Fruit fly (Drosophila melanogaster) whole organism, embryonic: ENCODE results near the gene CG1774.

Source experiments
- Bteb2 ChIP-seq: fragments of 200-800 bp; sonication (Bioruptor generic); optimal IDR thresholded peaks from 2 replicates; lab custom pipeline; 2016; ENCODE audit warnings: missing biosample characterization, missing genetic modification characterization
- C15 ChIP-seq: fragments of 200-800 bp; sonication (Bioruptor generic); IDR thresholded peaks from 3 replicates; pipeline ENCODE4 v1.3.6; 2022; ENCODE audit warnings: missing biosample characterization, missing genetic modification characterization
- CG11560 ChIP-seq: fragments of 200-800 bp; sonication (Bioruptor generic); IDR thresholded peaks from 3 replicates; pipeline ENCODE4 v1.3.6; 2022; ENCODE audit warnings: missing biosample characterization, missing genetic modification characterization
- CG11695 ChIP-seq: fragments of 200-800 bp; sonication (Bioruptor generic); IDR thresholded peaks from 3 replicates; pipeline ENCODE4 v1.3.6; 2022; ENCODE audit warnings: missing biosample characterization, missing genetic modification characterization
- CG11723 ChIP-seq: fragments of 200-800 bp; sonication (Bioruptor generic); optimal IDR thresholded peaks from 2 replicates; lab custom pipeline; 2017; ENCODE audit warnings: missing biosample characterization, mild to moderate bottlenecking, missing genetic modification characterization
- CG15479 ChIP-seq: fragments of 200-800 bp; sonication (Bioruptor generic); optimal IDR thresholded peaks from 3 replicates; lab custom pipeline; 2019; ENCODE audit warnings: missing biosample characterization, mild to moderate bottlenecking, missing genetic modification characterization, moderate library complexity
- CG1603 ChIP-seq: fragments of 200-800 bp; sonication (Bioruptor generic); optimal IDR thresholded peaks from 2 replicates; lab custom pipeline; 2019; ENCODE audit warnings: missing biosample characterization, mild to moderate bottlenecking, missing genetic modification characterization, moderate library complexity
- CG16813 ChIP-seq: fragments of 200-800 bp; sonication (Bioruptor generic); IDR thresholded peaks from 3 replicates; pipeline ENCODE4 v1.3.6; 2022; ENCODE audit warnings: missing biosample characterization, missing genetic modification characterization; ENCODE audit not compliant: partially characterized antibody
- CG2712 ChIP-seq: fragments of 200-800 bp; optimal IDR thresholded peaks from 3 replicates; lab custom pipeline; 2019; ENCODE audit warnings: missing biosample characterization, mild to moderate bottlenecking, missing genetic modification characterization, moderate library complexity
- CG2889 ChIP-seq: fragments of 200-800 bp; sonication (Bioruptor generic); IDR thresholded peaks from 3 replicates; pipeline ENCODE4 v1.3.6; 2022; ENCODE audit warnings: missing biosample characterization, missing genetic modification characterization
- CG31365 ChIP-seq: fragments of 200-800 bp; sonication (Bioruptor generic); optimal IDR thresholded peaks from 2 replicates; lab custom pipeline; 2018; ENCODE audit warnings: missing biosample characterization, mild to moderate bottlenecking, missing genetic modification characterization
- CG43689 ChIP-seq: fragments of 200-800 bp; sonication (Bioruptor generic); IDR thresholded peaks from 2 replicates; pipeline ENCODE4 v1.3.6; 2022; ENCODE audit warnings: missing biosample characterization, missing genetic modification characterization
- CG5953 ChIP-seq: fragments of 200-800 bp; sonication (Bioruptor generic); IDR thresholded peaks from 2 replicates; pipeline ENCODE4 v1.3.6; 2022; ENCODE audit warnings: missing biosample characterization, missing genetic modification characterization
- CG7357 ChIP-seq: fragments of 200-800 bp; sonication (Bioruptor generic); IDR thresholded peaks from 3 replicates; pipeline ENCODE4 v1.3.6; 2022; ENCODE audit warnings: missing biosample characterization, missing genetic modification characterization
- CG7745 ChIP-seq: fragments of 200-800 bp; sonication (Bioruptor generic); optimal IDR thresholded peaks from 2 replicates; lab custom pipeline; 2018; ENCODE audit warnings: missing biosample characterization, mild to moderate bottlenecking, missing genetic modification characterization, moderate library complexity
- CG7963 ChIP-seq: fragments of 200-800 bp; sonication (Bioruptor generic); IDR thresholded peaks from 3 replicates; pipeline ENCODE4 v1.3.6; 2022; ENCODE audit warnings: missing biosample characterization, missing genetic modification characterization; ENCODE audit not compliant: partially characterized antibody
- CG7987 ChIP-seq: fragments of 200-800 bp; sonication (Bioruptor generic); optimal IDR thresholded peaks from 2 replicates; lab custom pipeline; 2018; ENCODE audit warnings: missing biosample characterization, mild to moderate bottlenecking, missing genetic modification characterization, moderate library complexity
- CG9817 ChIP-seq: fragments of 200-800 bp; sonication (Bioruptor generic); optimal IDR thresholded peaks from 2 replicates; lab custom pipeline; 2018; ENCODE audit warnings: missing biosample characterization, mild to moderate bottlenecking, missing genetic modification characterization, moderate library complexity
- D ChIP-seq, 2 experiments: fragments of 200-800 bp in 1 of 2; fragments of >200 bp in 1 of 2; sonication (Bioruptor generic) in 1 of 2; optimal IDR thresholded peaks; 2 replicates in 1 of 2; 3 replicates in 1 of 2; lab custom pipeline; 2017; ENCODE audit warnings: mild to moderate bottlenecking in 1 of 2, missing biosample characterization in 1 of 2, missing genetic modification characterization in 1 of 2, missing genetic modification reagents in 1 of 2
- Dbx ChIP-seq: fragments of 200-800 bp; sonication (Bioruptor generic); IDR thresholded peaks from 3 replicates; pipeline ENCODE4 v1.3.6; 2022; ENCODE audit warnings: missing biosample characterization, missing genetic modification characterization
- Dp ChIP-seq: fragments of 200-800 bp; sonication (Bioruptor generic); optimal IDR thresholded peaks from 2 replicates; lab custom pipeline; 2018; ENCODE audit warnings: missing biosample characterization, mild to moderate bottlenecking, missing genetic modification characterization, moderate library complexity
- Gug ChIP-seq: fragments of 200-800 bp; sonication (Bioruptor generic); IDR thresholded peaks from 4 replicates; pipeline ENCODE4 v1.3.6; 2022; ENCODE audit warnings: missing biosample characterization, missing genetic modification characterization
- HLH3B ChIP-seq: fragments of 200-800 bp; sonication (Bioruptor generic); IDR thresholded peaks from 2 replicates; pipeline ENCODE4 v1.3.6; 2022; ENCODE audit warnings: missing biosample characterization, missing genetic modification characterization
- Hr3 ChIP-seq: fragments of 200-800 bp; sonication (Bioruptor generic); optimal IDR thresholded peaks from 3 replicates; lab custom pipeline; 2016; ENCODE audit warnings: missing biosample characterization, missing genetic modification characterization
- Hsf ChIP-seq: fragments of 200-800 bp; sonication (Bioruptor generic); optimal IDR thresholded peaks from 3 replicates; lab custom pipeline; 2016; ENCODE audit warnings: missing biosample characterization, missing genetic modification characterization
- Mad ChIP-seq: fragments of 200-800 bp; sonication (Bioruptor generic); optimal IDR thresholded peaks from 2 replicates; lab custom pipeline; 2016; ENCODE audit warnings: missing biosample characterization, missing genetic modification characterization
- Mes4 ChIP-seq: fragments of 200-800 bp; sonication (Bioruptor generic); optimal IDR thresholded peaks from 2 replicates; lab custom pipeline; 2016; ENCODE audit warnings: missing biosample characterization, missing genetic modification characterization
- NK7.1 ChIP-seq: fragments of 200-800 bp; sonication (Bioruptor generic); optimal IDR thresholded peaks from 3 replicates; lab custom pipeline; 2016; ENCODE audit warnings: missing biosample characterization, missing genetic modification characterization
- NfI ChIP-seq: fragments of 200-800 bp; sonication (Bioruptor generic); optimal IDR thresholded peaks from 3 replicates; lab custom pipeline; 2018; ENCODE audit warnings: missing biosample characterization, mild to moderate bottlenecking, missing genetic modification characterization, moderate library complexity
- Opbp ChIP-seq: fragments of 200-800 bp; sonication (Bioruptor generic); IDR thresholded peaks from 3 replicates; pipeline ENCODE4 v1.3.6; 2022; ENCODE audit warnings: missing biosample characterization, missing genetic modification characterization; ENCODE audit not compliant: partially characterized antibody
- Ravus ChIP-seq: fragments of 200-800 bp; sonication (Bioruptor generic); IDR thresholded peaks from 2 replicates; pipeline ENCODE4 v1.3.6; 2022; ENCODE audit warnings: missing biosample characterization, missing genetic modification characterization
- Sin3A ChIP-seq: fragments of >200 bp; optimal IDR thresholded peaks from 2 replicates; lab custom pipeline; 2018
- Tbp ChIP-seq: fragments of >200 bp; optimal IDR thresholded peaks from 2 replicates; lab custom pipeline; 2018; ENCODE audit warnings: missing biosample characterization, missing genetic modification characterization
- emc ChIP-seq: fragments of 200-800 bp; sonication (Bioruptor generic); optimal IDR thresholded peaks from 2 replicates; lab custom pipeline; 2016; ENCODE audit warnings: missing biosample characterization, missing genetic modification characterization
- esg ChIP-seq: fragments of 200-800 bp; sonication (Bioruptor generic); conservative IDR thresholded peaks from 2 replicates; pipeline ENCODE4 v1.3.6; 2022; ENCODE audit warnings: missing biosample characterization, missing genetic modification characterization
- fd64A ChIP-seq: fragments of 200-800 bp; sonication (Bioruptor generic); optimal IDR thresholded peaks from 3 replicates; lab custom pipeline; 2018; ENCODE audit warnings: missing biosample characterization, mild to moderate bottlenecking, missing genetic modification characterization
- h ChIP-seq: fragments of >200 bp; optimal IDR thresholded peaks from 2 replicates; lab custom pipeline; 2017
- jing ChIP-seq: fragments of 200-800 bp; sonication (Bioruptor generic); optimal IDR thresholded peaks from 2 replicates; lab custom pipeline; 2018; ENCODE audit warnings: missing biosample characterization, mild to moderate bottlenecking, missing genetic modification characterization
- kah ChIP-seq: fragments of 200-800 bp; sonication (Bioruptor generic); optimal IDR thresholded peaks from 2 replicates; lab custom pipeline; 2018; ENCODE audit warnings: missing biosample characterization, mild to moderate bottlenecking, missing genetic modification characterization
- mam ChIP-seq: fragments of 200-800 bp; sonication (Bioruptor generic); optimal IDR thresholded peaks from 3 replicates; lab custom pipeline; 2016; ENCODE audit warnings: missing biosample characterization, missing genetic modification characterization
- mirr ChIP-seq: fragments of 200-800 bp; sonication (Bioruptor generic); optimal IDR thresholded peaks from 3 replicates; lab custom pipeline; 2018; ENCODE audit warnings: missing biosample characterization, mild to moderate bottlenecking, missing genetic modification characterization
- org-1 ChIP-seq: fragments of 200-800 bp; sonication (Bioruptor generic); optimal IDR thresholded peaks from 2 replicates; lab custom pipeline; 2017; ENCODE audit warnings: missing biosample characterization, missing genetic modification characterization
- sd ChIP-seq: fragments of 200-800 bp; sonication (Bioruptor generic); optimal IDR thresholded peaks from 3 replicates; lab custom pipeline; 2018; ENCODE audit warnings: missing biosample characterization, mild to moderate bottlenecking, missing genetic modification characterization, moderate library complexity
- seq ChIP-seq: fragments of 200-800 bp; sonication (Bioruptor generic); IDR thresholded peaks from 2 replicates; pipeline ENCODE4 v1.3.6; 2022; ENCODE audit warnings: missing biosample characterization, missing genetic modification characterization
- so ChIP-seq: fragments of 200-800 bp; sonication (Bioruptor generic); IDR thresholded peaks from 3 replicates; pipeline ENCODE4 v1.3.6; 2022; ENCODE audit warnings: missing biosample characterization, missing genetic modification characterization
- tll ChIP-seq, 2 experiments: fragments of 200-800 bp in 1 of 2; fragments of >200 bp in 1 of 2; sonication (Bioruptor generic) in 1 of 2; optimal IDR thresholded peaks; 2 replicates each; lab custom pipeline; 2017 to 2019; ENCODE audit warnings: missing biosample characterization in 2 of 2, missing genetic modification characterization in 2 of 2, mild to moderate bottlenecking in 1 of 2, moderate library complexity in 1 of 2
- unpg ChIP-seq: fragments of 200-800 bp; sonication (Bioruptor generic); optimal IDR thresholded peaks from 3 replicates; lab custom pipeline; 2018; ENCODE audit warnings: missing biosample characterization, mild to moderate bottlenecking, missing genetic modification characterization, moderate library complexity
- z ChIP-seq: fragments of 200-800 bp; sonication (Bioruptor generic); IDR thresholded peaks from 3 replicates; pipeline ENCODE4 v1.3.6; 2022; ENCODE audit warnings: missing biosample characterization, missing genetic modification characterization
- zf30C ChIP-seq: fragments of 200-800 bp; sonication (Bioruptor generic); optimal IDR thresholded peaks from 3 replicates; lab custom pipeline; 2018; ENCODE audit warnings: missing biosample characterization, mild to moderate bottlenecking, missing genetic modification characterization

CG1774 gene

DNA sequence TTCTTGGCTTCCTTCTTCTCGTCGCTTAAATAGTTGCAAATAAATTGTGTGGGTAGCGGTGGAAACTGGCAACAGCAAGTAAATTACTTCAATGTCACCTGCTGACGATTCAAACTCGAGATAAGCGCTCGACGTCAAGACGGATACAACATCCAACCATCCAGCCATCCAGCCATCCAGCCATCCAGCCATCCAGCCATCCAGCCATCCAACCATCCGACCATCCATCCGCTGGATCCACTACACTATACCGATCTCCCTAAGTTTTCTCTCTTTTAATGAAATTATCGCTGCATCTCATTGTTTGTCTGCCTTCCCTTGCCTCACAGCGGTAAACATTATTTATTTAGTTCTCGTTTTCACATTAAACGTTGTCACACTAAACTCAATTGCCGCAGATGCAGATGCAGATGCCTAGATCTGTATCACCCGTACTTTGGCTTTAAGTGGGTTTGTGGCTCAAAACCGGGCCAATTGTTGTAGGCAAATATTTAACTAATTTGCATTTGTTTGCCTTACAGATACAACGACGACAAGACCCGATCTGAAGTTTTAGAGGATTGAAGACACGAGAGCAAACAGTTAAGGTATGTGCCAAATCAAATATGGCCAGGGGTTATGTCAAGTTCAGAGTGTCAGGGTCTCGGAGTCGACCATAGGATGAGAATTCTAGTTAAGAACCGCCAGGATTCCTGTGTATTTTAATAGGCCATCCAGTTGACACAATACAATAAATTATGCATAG, 43.7 kb upstream of the CG1774 start (continued):
- TF ChIP-seq Ravus (no peak), CG11695 (no peak), Tbp (GFP tag; lab: Kevin White, UChicago) (no peak), esg (GFP tag; lab: Robert Waterston, UW) (no peak), Gug (GFP tag; lab: Robert Waterston, UW) (no peak), org-1 (GFP tag; lab: Kevin White, UChicago) (peak; percentile 9), Bteb2 (GFP tag; lab: Kevin White, UChicago) (no peak), jing (GFP tag; lab: Kevin White, UChicago) (no peak), CG7987 (GFP tag; lab: Kevin White, UChicago) (no peak), emc (GFP tag; lab: Kevin White, UChicago) (no peak)

DNA sequence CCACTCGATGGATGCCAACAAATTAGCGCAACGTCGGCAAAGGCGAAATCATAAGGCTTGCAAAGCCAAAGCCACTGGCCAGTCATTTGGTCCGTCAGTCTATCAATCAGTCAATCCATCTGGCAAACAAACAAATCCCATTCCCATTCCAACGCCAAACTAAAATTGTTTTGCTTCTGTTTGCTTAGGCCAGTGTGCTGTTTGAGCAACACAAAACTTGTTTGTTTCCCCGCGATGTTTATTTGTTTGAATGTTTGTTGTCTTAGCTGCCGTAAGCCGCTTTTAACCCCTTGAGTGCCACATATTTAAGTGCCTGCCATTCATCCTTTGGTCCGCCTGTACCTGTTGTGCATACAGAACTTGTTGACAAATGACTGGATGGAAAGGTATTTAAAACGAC, 41.7 kb upstream of the CG1774 start:
- no peak for TF ChIP-seq CG5953
- no peak for TF ChIP-seq NfI (GFP tag; lab: Kevin White, UChicago)
- peak; percentile 87 for TF ChIP-seq CG1603
- peak; percentile 93 for TF ChIP-seq CG7745 (tag; lab: Kevin White, UChicago)
- TF ChIP-seq CG2889 (GFP tag; lab: Robert Waterston, UW) = no peak
- TF ChIP-seq Mes4 (GFP tag; lab: Kevin White, UChicago) = peak; percentile 63
- TF ChIP-seq so (GFP tag; lab: Robert Waterston, UW) = peak; percentile 63; the same call in 2 of the 3 replicates
- peak; percentile 28 for TF ChIP-seq Hsf
- no peak for TF ChIP-seq CG9817 (tag; lab: Kevin White, UChicago)
- TF ChIP-seq fd64A (GFP tag; lab: Kevin White, UChicago) = peak; percentile 73
- no peak for TF ChIP-seq Dp (GFP tag; lab: Kevin White, UChicago)
- TF ChIP-seq unpg (GFP tag; lab: Kevin White, UChicago) = peak; percentile 66
- peak in 1 of 2 experiments; percentile 98 for TF ChIP-seq tll (GFP tag; optimal IDR thresholded peaks at IDR 0.05; lab: Kevin White, UChicago)
- no peak for TF ChIP-seq CG11560 (tag; lab: Robert Waterston, UW)
- peak; percentile 30 for TF ChIP-seq Mad (GFP tag; lab: Kevin White, UChicago)
- no peak for TF ChIP-seq Sin3A
- no peak for TF ChIP-seq CG7357
- peak; percentile 85 for TF ChIP-seq CG15479 (GFP tag; lab: Kevin White, UChicago)
- no peak for TF ChIP-seq Opbp (GFP tag; lab: Robert Waterston, UW)
- TF ChIP-seq mam = no peak
- no peak for TF ChIP-seq zf30C (GFP tag; lab: Kevin White, UChicago)
- no peak for TF ChIP-seq D (optimal IDR thresholded peaks at IDR 0.05; lab: Kevin White, UChicago)
- peak; percentile 73 for TF ChIP-seq D (GFP tag; optimal IDR thresholded peaks at IDR 0.05; lab: Kevin White, UChicago)
- no peak for TF ChIP-seq Hr3 (GFP tag; lab: Kevin White, UChicago)
- no peak for TF ChIP-seq Dbx (GFP tag; lab: Robert Waterston, UW)
- TF ChIP-seq CG2712 (tag; lab: Kevin White, UChicago) = peak; percentile 79
- peak; percentile 32 for TF ChIP-seq NK7.1
- TF ChIP-seq CG16813 (GFP tag; lab: Robert Waterston, UW) = no peak
- TF ChIP-seq HLH3B (GFP tag; lab: Robert Waterston, UW) = no peak; the same call in 1 of the 2 replicates
- no peak for TF ChIP-seq CG7963 (GFP tag; lab: Robert Waterston, UW)
- no peak for TF ChIP-seq h
- peak; percentile 68; the same call in 2 of the 3 replicates for TF ChIP-seq z (GFP tag; lab: Robert Waterston, UW)
- peak; percentile 7 for TF ChIP-seq sd (tag; lab: Kevin White, UChicago)
- peak; percentile 61 for TF ChIP-seq CG11723 (GFP tag; lab: Kevin White, UChicago)
- TF ChIP-seq CG31365 (tag; lab: Kevin White, UChicago) = no peak
- no peak for TF ChIP-seq kah
- TF ChIP-seq CG43689 (GFP tag; lab: Robert Waterston, UW) = no peak
- peak; percentile 25 for TF ChIP-seq mirr (GFP tag; lab: Kevin White, UChicago)
- no peak for TF ChIP-seq seq (GFP tag; lab: Robert Waterston, UW)
- TF ChIP-seq C15 = no peak
